Worm (Caenorhabditis elegans) whole organism, L2 larva: Measurements from ENCODE around the gene K08D9.10.
A peak's percentile ranks its signal among the peaks of the same experiment; 100 is the strongest.

Experiments
- F13H6.1 ChIP-seq: sonication (generic microtip); optimal IDR thresholded peaks from 2 replicates; lab custom pipeline; 2016; ENCODE audit warnings: missing genetic modification characterization, missing compliant biosample characterization
- R02D3.7 ChIP-seq: fragments of 150-350 bp; optimal IDR thresholded peaks from 2 replicates; lab custom pipeline; 2014; ENCODE audit warnings: missing biosample characterization, missing genetic modification characterization
- ZK546.5 ChIP-seq: sonication (generic microtip); optimal IDR thresholded peaks from 2 replicates; lab custom pipeline; 2017; ENCODE audit warnings: missing biosample characterization, missing genetic modification characterization
- aly-2 ChIP-seq: fragments of 150-350 bp; optimal IDR thresholded peaks from 2 replicates; lab custom pipeline; 2014; ENCODE audit warnings: missing biosample characterization, missing genetic modification characterization
- ama-1 ChIP-seq: fragments of 150-350 bp; optimal IDR thresholded peaks from 2 replicates; lab custom pipeline; 2018; ENCODE audit warnings: inconsistent platforms
- blmp-1 ChIP-seq: sonication (generic microtip); optimal IDR thresholded peaks from 2 replicates; lab custom pipeline; 2017; ENCODE audit warnings: missing genetic modification characterization, mild to moderate bottlenecking, missing compliant biosample characterization, antibody characterized with exemption, moderate library complexity; ENCODE audit not compliant: insufficient read depth
- ceh-16 ChIP-seq: fragments of 150-350 bp; optimal IDR thresholded peaks from 2 replicates; lab custom pipeline; 2014; ENCODE audit warnings: missing biosample characterization, missing genetic modification characterization
- ceh-82 ChIP-seq: fragments of 150-350 bp; optimal IDR thresholded peaks from 2 replicates; lab custom pipeline; 2014; ENCODE audit warnings: missing biosample characterization, missing genetic modification characterization
- crh-2 ChIP-seq: sonication (generic microtip); optimal IDR thresholded peaks from 2 replicates; lab custom pipeline; 2017; ENCODE audit warnings: missing biosample characterization, missing genetic modification characterization
- dmd-4 ChIP-seq: sonication (generic microtip); optimal IDR thresholded peaks from 2 replicates; lab custom pipeline; 2017; ENCODE audit warnings: missing biosample characterization, missing genetic modification characterization
- elt-3 ChIP-seq: sonication (generic microtip); optimal IDR thresholded peaks from 2 replicates; lab custom pipeline; 2017; ENCODE audit warnings: missing biosample characterization, missing genetic modification characterization
- fos-1 ChIP-seq: fragments of 150-350 bp; optimal IDR thresholded peaks from 2 replicates; lab custom pipeline; 2014; ENCODE audit warnings: missing biosample characterization, missing genetic modification characterization
- lin-13 ChIP-seq: fragments of 150-350 bp; optimal IDR thresholded peaks from 2 replicates; lab custom pipeline; 2014; ENCODE audit warnings: missing biosample characterization, missing genetic modification reagents, missing genetic modification characterization
- lsy-2 ChIP-seq, 2 experiments: fragments of 150-350 bp in 1 of 2; sonication (generic microtip) in 1 of 2; optimal IDR thresholded peaks; 2 replicates each; lab custom pipeline; 2014 to 2017; ENCODE audit warnings: missing biosample characterization in 2 of 2, missing genetic modification characterization in 2 of 2
- mab-5 ChIP-seq: fragments of 150-350 bp; optimal IDR thresholded peaks from 2 replicates; lab custom pipeline; 2014; ENCODE audit warnings: missing biosample characterization, missing genetic modification characterization
- mbf-1 ChIP-seq: sonication (generic microtip); optimal IDR thresholded peaks from 2 replicates; lab custom pipeline; 2017; ENCODE audit warnings: missing biosample characterization, missing genetic modification characterization
- mdl-1 ChIP-seq, 2 experiments: fragments of 150-350 bp in 1 of 2; sonication (generic microtip) in 1 of 2; optimal IDR thresholded peaks; 2 replicates each; lab custom pipeline; 2017; ENCODE audit warnings: missing biosample characterization in 2 of 2, missing genetic modification characterization in 2 of 2
- nhr-11 ChIP-seq: fragments of 150-350 bp; optimal IDR thresholded peaks from 2 replicates; lab custom pipeline; 2014; ENCODE audit warnings: missing biosample characterization, missing genetic modification characterization
- nhr-129 ChIP-seq: fragments of 150-350 bp; optimal IDR thresholded peaks from 2 replicates; lab custom pipeline; 2014; ENCODE audit warnings: missing biosample characterization, missing genetic modification characterization
- nhr-237 ChIP-seq: fragments of 150-350 bp; optimal IDR thresholded peaks from 2 replicates; lab custom pipeline; 2014; ENCODE audit warnings: missing biosample characterization, missing genetic modification characterization
- nhr-25 ChIP-seq: fragments of 150-350 bp; sonication (generic microtip); optimal IDR thresholded peaks from 3 replicates; lab custom pipeline; 2014; ENCODE audit warnings: missing biosample characterization, missing genetic modification characterization
- nhr-6 ChIP-seq: fragments of 150-350 bp; optimal IDR thresholded peaks from 2 replicates; lab custom pipeline; 2014; ENCODE audit warnings: missing biosample characterization, missing genetic modification characterization
- peb-1 ChIP-seq: fragments of 150-350 bp; optimal IDR thresholded peaks from 2 replicates; lab custom pipeline; 2014; ENCODE audit warnings: missing biosample characterization, missing genetic modification characterization
- sem-4 ChIP-seq: fragments of 150-350 bp; optimal IDR thresholded peaks from 2 replicates; lab custom pipeline; 2014; ENCODE audit warnings: missing biosample characterization, missing genetic modification reagents, missing genetic modification characterization
- skn-1 ChIP-seq: sonication (generic microtip); optimal IDR thresholded peaks from 2 replicates; lab custom pipeline; 2017; ENCODE audit warnings: missing biosample characterization, missing genetic modification characterization
- sma-3 ChIP-seq: sonication (generic microtip); optimal IDR thresholded peaks from 2 replicates; lab custom pipeline; 2016; ENCODE audit warnings: missing genetic modification reagents, missing genetic modification characterization, missing compliant biosample characterization
- sma-9 ChIP-seq, 2 experiments: fragments of 150-350 bp in 1 of 2; sonication (generic microtip) in 1 of 2; optimal IDR thresholded peaks; 2 replicates each; lab custom pipeline; 2014 to 2016; ENCODE audit warnings: missing genetic modification characterization in 2 of 2, mild to moderate bottlenecking in 1 of 2, missing biosample characterization in 1 of 2, missing compliant biosample characterization in 1 of 2, missing genetic modification reagents in 1 of 2, moderate library complexity in 1 of 2
- snpc-4 ChIP-seq: fragments of 150-350 bp; optimal IDR thresholded peaks from 2 replicates; lab custom pipeline; 2014; ENCODE audit warnings: missing biosample characterization, missing genetic modification characterization
- unc-39 ChIP-seq: fragments of 150-350 bp; optimal IDR thresholded peaks from 2 replicates; lab custom pipeline; 2014; ENCODE audit warnings: missing biosample characterization, missing genetic modification characterization
- unc-55 ChIP-seq: fragments of 150-350 bp; sonication (generic microtip); optimal IDR thresholded peaks from 3 replicates; lab custom pipeline; 2014; ENCODE audit warnings: missing biosample characterization, missing genetic modification reagents, missing genetic modification characterization
- unc-62 ChIP-seq: fragments of 150-350 bp; optimal IDR thresholded peaks from 2 replicates; lab custom pipeline; 2014; ENCODE audit warnings: missing biosample characterization, missing genetic modification reagents, missing genetic modification characterization
- zag-1 ChIP-seq: fragments of 150-350 bp; optimal IDR thresholded peaks from 2 replicates; lab custom pipeline; 2014; ENCODE audit warnings: missing biosample characterization, missing genetic modification characterization
- ztf-4 ChIP-seq: fragments of 150-350 bp; optimal IDR thresholded peaks from 2 replicates; lab custom pipeline; 2014; ENCODE audit warnings: missing biosample characterization, missing genetic modification characterization

Gene K08D9.10

ce11 chrV:3267950-3268349 lies 37.3 kb downstream of the K08D9.10 start, which contains the start of gene T28A11.18:
TSS of gene T28A11.18 (minus strand) at chrV:3268050.
- TF ChIP-seq ZK546.5 (no peak), zag-1 (tag; lab: Kevin White, UChicago) (no peak), nhr-25 (tag; lab: Kevin White, UChicago) (no peak), nhr-129 (tag; lab: Kevin White, UChicago) (no peak), peb-1 (tag; lab: Kevin White, UChicago) (no peak), aly-2 (tag; lab: Kevin White, UChicago) (no peak), lin-13 (GFP tag; lab: Kevin White, UChicago) (no peak), dmd-4 (tag; lab: Kevin White, UChicago) (no peak), unc-55 (GFP tag; lab: Kevin White, UChicago) (no peak), fos-1 (tag; lab: Kevin White, UChicago) (no peak), mab-5 (tag; lab: Kevin White, UChicago) (no peak), mbf-1 (no peak), mdl-1 (tag; optimal IDR thresholded peaks at IDR 0.05; lab: Kevin White, UChicago) (no peak), sma-3 (no peak)

ce11 chrV:3269407-3269806 lies 38.7 kb downstream of the K08D9.10 start, which contains the start of gene T28A11.19:
TSS of gene T28A11.19 (minus strand) at chrV:3269514.
- TF ChIP-seq snpc-4 (tag; lab: Kevin White, UChicago) (no peak), nhr-237 (tag; lab: Kevin White, UChicago) (no peak), sma-9 (GFP tag; optimal IDR thresholded peaks at IDR 0.05; lab: Kevin White, UChicago) (peak; percentile 33), sma-9 (tag; optimal IDR thresholded peaks at IDR 0.05; lab: Kevin White, UChicago) (no peak)

ce11 chrV:3273156-3273555 lies 42.5 kb downstream of the K08D9.10 start, which contains the start of gene T28A11.20:
TSS of gene T28A11.20 (minus strand) at chrV:3273256.
- TF ChIP-seq aly-2 (tag; lab: Kevin White, UChicago) (no peak), nhr-129 (tag; lab: Kevin White, UChicago) (no peak), nhr-237 (tag; lab: Kevin White, UChicago) (no peak), unc-55 (GFP tag; lab: Kevin White, UChicago) (no peak), unc-39 (no peak), crh-2 (tag; lab: Kevin White, UChicago) (no peak), sma-9 (GFP tag; optimal IDR thresholded peaks at IDR 0.05; lab: Kevin White, UChicago) (no peak), sma-9 (tag; optimal IDR thresholded peaks at IDR 0.05; lab: Kevin White, UChicago) (no peak), lsy-2 (tag; optimal IDR thresholded peaks at IDR 0.05; lab: Kevin White, UChicago) (no peak), nhr-6 (no peak), ceh-16 (tag; lab: Kevin White, UChicago) (no peak)

ce11 chrV:3273577-3274100 lies 42.9 kb downstream of the K08D9.10 start, which contains the start of gene T28A11.4:
TSS of gene T28A11.4 (plus strand) at chrV:3274050.
- TF ChIP-seq blmp-1 (no peak), ceh-82 (no peak), R02D3.7 (no peak), ama-1 (lab: Kevin White, UChicago) (no peak), nhr-129 (tag; lab: Kevin White, UChicago) (no peak), mbf-1 (no peak), elt-3 (tag; lab: Kevin White, UChicago) (no peak), unc-62 (GFP tag; lab: Kevin White, UChicago) (no peak)

DNA sequence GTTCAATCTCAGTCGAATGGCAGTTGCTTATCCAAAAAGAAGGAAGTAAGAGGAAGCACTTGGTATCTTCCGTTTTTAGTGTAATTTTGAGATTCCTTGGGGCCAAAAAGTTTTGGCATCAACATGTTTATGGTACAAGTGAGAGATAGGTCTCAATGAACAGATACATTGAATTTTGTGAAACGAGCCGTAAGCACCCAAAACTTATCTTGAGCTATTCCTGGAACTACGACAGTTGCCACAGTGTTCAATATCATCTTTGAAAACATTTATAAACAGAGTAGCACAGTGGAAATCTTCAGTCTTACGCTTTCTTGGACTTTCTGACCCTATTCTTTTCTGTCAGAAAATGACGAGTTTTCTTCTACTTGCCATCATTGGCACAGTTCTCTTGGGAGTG lies 44.3 kb downstream of the K08D9.10 start, which contains the start of gene T28A11.3:
TSS of gene T28A11.3 (plus strand) at position 301 of the 400 bp plus-strand sequence.
- TF ChIP-seq dmd-4 (tag; lab: Kevin White, UChicago) (no peak), skn-1 (no peak), ztf-4 (tag; lab: Kevin White, UChicago) (no peak), nhr-6 (no peak), unc-62 (GFP tag; lab: Kevin White, UChicago) (no peak), nhr-11 (no peak)

DNA sequence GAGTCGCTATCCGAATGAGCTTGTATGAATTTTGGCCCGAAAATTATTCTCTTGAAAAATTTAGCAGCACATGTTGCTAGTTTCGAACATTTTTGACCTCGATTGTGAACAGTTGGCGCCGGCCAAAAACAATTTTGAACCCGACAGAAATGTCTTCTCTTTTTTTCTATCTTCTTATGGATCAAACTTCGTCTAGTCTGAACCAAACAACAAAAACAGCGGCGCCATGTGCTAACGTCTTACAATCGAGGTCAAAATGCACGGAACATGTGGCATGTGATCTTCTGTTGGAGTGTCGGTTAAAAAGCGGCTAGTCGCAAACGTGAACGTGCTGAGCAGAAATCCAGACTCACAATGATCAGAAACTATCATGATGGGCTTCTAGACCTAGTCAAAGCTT lies 45.5 kb downstream of the K08D9.10 start:
- TF ChIP-seq unc-55 (GFP tag; lab: Kevin White, UChicago) (no peak), sem-4 (tag; lab: Kevin White, UChicago) (peak; percentile 4), sma-3 (no peak), F13H6.1 (tag; lab: Kevin White, UChicago) (peak; percentile 80), sma-9 (GFP tag; optimal IDR thresholded peaks at IDR 0.05; lab: Kevin White, UChicago) (peak; percentile 92), sma-9 (tag; optimal IDR thresholded peaks at IDR 0.05; lab: Kevin White, UChicago) (no peak)
